Worm (Caenorhabditis elegans) whole organism, late embryonic: ENCODE data around the gene C06E7.4.

ENCODE experiments used
- C08G9.2 ChIP-seq: sonication (generic microtip); optimal IDR thresholded peaks from 2 replicates; lab custom pipeline; 2016; ENCODE audit warnings: mild to moderate bottlenecking, missing genetic modification characterization, moderate library complexity, missing compliant biosample characterization
- C38D4.7 ChIP-seq: fragments of 200-800 bp; sonication (Bioruptor generic); optimal IDR thresholded peaks from 2 replicates; lab custom pipeline; 2018; ENCODE audit warnings: mild to moderate bottlenecking, missing genetic modification characterization, moderate library complexity, missing compliant biosample characterization
- F13H6.1 ChIP-seq: sonication (generic microtip); optimal IDR thresholded peaks from 2 replicates; lab custom pipeline; 2016; ENCODE audit warnings: missing genetic modification characterization, missing compliant biosample characterization
- Y22D7AL.16 ChIP-seq: sonication (generic microtip); optimal IDR thresholded peaks from 2 replicates; lab custom pipeline; 2016; ENCODE audit warnings: missing genetic modification characterization, missing compliant biosample characterization
- ahr-1 ChIP-seq: sonication (generic microtip); optimal IDR thresholded peaks from 2 replicates; lab custom pipeline; 2016; ENCODE audit warnings: missing genetic modification characterization, missing compliant biosample characterization
- ceh-14 ChIP-seq: sonication (generic microtip); optimal IDR thresholded peaks from 2 replicates; lab custom pipeline; 2016; ENCODE audit warnings: missing genotype, missing genetic modification characterization, missing compliant biosample characterization
- ceh-18 ChIP-seq: sonication (generic microtip); optimal IDR thresholded peaks from 2 replicates; lab custom pipeline; 2016; ENCODE audit warnings: missing genetic modification characterization, missing compliant biosample characterization
- ceh-2 ChIP-seq: sonication (generic microtip); optimal IDR thresholded peaks from 2 replicates; lab custom pipeline; 2016; ENCODE audit warnings: missing genotype, missing genetic modification characterization, missing compliant biosample characterization
- ceh-31 ChIP-seq: sonication (generic microtip); optimal IDR thresholded peaks from 2 replicates; lab custom pipeline; 2016; ENCODE audit warnings: missing genetic modification characterization, missing compliant biosample characterization
- ceh-48 ChIP-seq: sonication (generic microtip); optimal IDR thresholded peaks from 2 replicates; lab custom pipeline; 2016; ENCODE audit warnings: missing genetic modification characterization, inconsistent platforms, missing compliant biosample characterization
- ceh-6 ChIP-seq: fragments of 200-800 bp; sonication (Bioruptor generic); optimal IDR thresholded peaks from 2 replicates; lab custom pipeline; 2018; ENCODE audit warnings: mild to moderate bottlenecking, missing genetic modification characterization, missing compliant biosample characterization
- che-1 ChIP-seq: sonication (generic microtip); optimal IDR thresholded peaks from 2 replicates; lab custom pipeline; 2016; ENCODE audit warnings: mild to moderate bottlenecking, missing genetic modification characterization, missing compliant biosample characterization
- dve-1 ChIP-seq: sonication (generic microtip); optimal IDR thresholded peaks from 2 replicates; lab custom pipeline; 2017; ENCODE audit warnings: antibody characterized with exemption, mild to moderate bottlenecking, missing genetic modification characterization, missing compliant biosample characterization
- elt-2 ChIP-seq: sonication (generic microtip); optimal IDR thresholded peaks from 2 replicates; lab custom pipeline; 2016; ENCODE audit warnings: missing genetic modification reagents, missing genetic modification characterization, missing compliant biosample characterization
- elt-4 ChIP-seq: sonication (generic microtip); optimal IDR thresholded peaks from 2 replicates; lab custom pipeline; 2016; ENCODE audit warnings: missing genetic modification characterization, missing compliant biosample characterization
- ets-4 ChIP-seq: sonication (generic microtip); optimal IDR thresholded peaks from 2 replicates; lab custom pipeline; 2016; ENCODE audit warnings: missing genetic modification characterization, missing compliant biosample characterization
- fkh-10 ChIP-seq: fragments of 150-350 bp; optimal IDR thresholded peaks from 2 replicates; lab custom pipeline; 2014; ENCODE audit warnings: missing biosample characterization, missing genetic modification reagents, missing genetic modification characterization
- fkh-6 ChIP-seq: sonication (generic microtip); optimal IDR thresholded peaks from 2 replicates; lab custom pipeline; 2016; ENCODE audit warnings: missing genetic modification characterization, missing compliant biosample characterization
- gmeb-2 ChIP-seq: sonication (generic microtip); optimal IDR thresholded peaks from 2 replicates; lab custom pipeline; 2016; ENCODE audit warnings: missing genetic modification characterization, inconsistent platforms, missing compliant biosample characterization
- hlh-13 ChIP-seq: fragments of 200-800 bp; sonication (Bioruptor generic); optimal IDR thresholded peaks from 2 replicates; lab custom pipeline; 2018; ENCODE audit warnings: mild to moderate bottlenecking, missing genetic modification characterization, missing compliant biosample characterization
- hlh-6 ChIP-seq: sonication (generic microtip); optimal IDR thresholded peaks from 2 replicates; lab custom pipeline; 2016; ENCODE audit warnings: missing genotype, missing genetic modification characterization, missing compliant biosample characterization
- lim-6 ChIP-seq: sonication (generic microtip); optimal IDR thresholded peaks from 2 replicates; lab custom pipeline; 2016; ENCODE audit warnings: missing genetic modification characterization, missing compliant biosample characterization
- lin-11 ChIP-seq: fragments of 200-800 bp; sonication (Bioruptor generic); optimal IDR thresholded peaks from 2 replicates; lab custom pipeline; 2018; ENCODE audit warnings: mild to moderate bottlenecking, missing genetic modification characterization, missing compliant biosample characterization
- madf-2 ChIP-seq: sonication (generic microtip); optimal IDR thresholded peaks from 2 replicates; lab custom pipeline; 2017; ENCODE audit warnings: missing genetic modification characterization, missing compliant biosample characterization
- nhr-11 ChIP-seq: fragments of 150-350 bp; optimal IDR thresholded peaks from 2 replicates; lab custom pipeline; 2014; ENCODE audit warnings: missing biosample characterization, missing genetic modification characterization
- sdc-2 ChIP-seq: sonication (generic microtip); optimal IDR thresholded peaks from 2 replicates; lab custom pipeline; 2016; ENCODE audit warnings: missing genotype, missing genetic modification characterization, missing compliant biosample characterization
- sox-2 ChIP-seq: fragments of 200-800 bp; sonication (Bioruptor generic); IDR thresholded peaks from 2 replicates; pipeline ENCODE4 v1.3.6; 2022; ENCODE audit warnings: missing genetic modification reagents, missing genetic modification characterization, missing compliant biosample characterization
- sox-4 ChIP-seq: sonication (generic microtip); optimal IDR thresholded peaks from 2 replicates; lab custom pipeline; 2017; ENCODE audit warnings: mild to moderate bottlenecking, missing genetic modification characterization, inconsistent platforms, missing compliant biosample characterization
- tbx-7 ChIP-seq: sonication (generic microtip); optimal IDR thresholded peaks from 2 replicates; lab custom pipeline; 2016; ENCODE audit warnings: missing genotype, missing genetic modification characterization, missing compliant biosample characterization
- ttx-3 ChIP-seq: sonication (generic microtip); optimal IDR thresholded peaks from 2 replicates; lab custom pipeline; 2016; ENCODE audit warnings: missing genetic modification reagents, missing genetic modification characterization, missing compliant biosample characterization
- unc-42 ChIP-seq: sonication (generic microtip); optimal IDR thresholded peaks from 2 replicates; lab custom pipeline; 2016; ENCODE audit warnings: missing genotype, missing genetic modification characterization, missing compliant biosample characterization
- unc-55 ChIP-seq: sonication (generic microtip); optimal IDR thresholded peaks from 2 replicates; lab custom pipeline; 2017; ENCODE audit warnings: missing biosample characterization, missing genetic modification reagents, missing genetic modification characterization
- ztf-16 ChIP-seq: sonication (generic microtip); optimal IDR thresholded peaks from 2 replicates; lab custom pipeline; 2017; ENCODE audit warnings: missing genetic modification characterization, missing compliant biosample characterization

The C06E7.4 gene

ce11 chrIV:5816466-5816865 is 43.3 kb downstream of the C06E7.4 start:
- no peak for TF ChIP-seq ceh-31
- TF ChIP-seq fkh-10 (GFP tag; lab: Kevin White, UChicago), result no peak
- no peak for TF ChIP-seq ahr-1 (tag; lab: Kevin White, UChicago)
- TF ChIP-seq ceh-2 (tag; lab: Kevin White, UChicago), result no peak
- TF ChIP-seq F13H6.1 (tag; lab: Kevin White, UChicago), result no peak
- TF ChIP-seq tbx-7 (tag; lab: Kevin White, UChicago), result no peak
- TF ChIP-seq C38D4.7 (GFP tag; lab: Kevin White, UChicago), result no peak
- TF ChIP-seq madf-2 (tag; lab: Kevin White, UChicago), result no peak
- no peak for TF ChIP-seq ztf-16 (tag; lab: Kevin White, UChicago)
- no peak for TF ChIP-seq lin-11 (tag; lab: Kevin White, UChicago)
- TF ChIP-seq sdc-2, result no peak
- no peak for TF ChIP-seq hlh-6 (tag; lab: Kevin White, UChicago)
- no peak for TF ChIP-seq Y22D7AL.16 (tag; lab: Kevin White, UChicago)
- no peak for TF ChIP-seq lim-6 (tag; lab: Kevin White, UChicago)

DNA sequence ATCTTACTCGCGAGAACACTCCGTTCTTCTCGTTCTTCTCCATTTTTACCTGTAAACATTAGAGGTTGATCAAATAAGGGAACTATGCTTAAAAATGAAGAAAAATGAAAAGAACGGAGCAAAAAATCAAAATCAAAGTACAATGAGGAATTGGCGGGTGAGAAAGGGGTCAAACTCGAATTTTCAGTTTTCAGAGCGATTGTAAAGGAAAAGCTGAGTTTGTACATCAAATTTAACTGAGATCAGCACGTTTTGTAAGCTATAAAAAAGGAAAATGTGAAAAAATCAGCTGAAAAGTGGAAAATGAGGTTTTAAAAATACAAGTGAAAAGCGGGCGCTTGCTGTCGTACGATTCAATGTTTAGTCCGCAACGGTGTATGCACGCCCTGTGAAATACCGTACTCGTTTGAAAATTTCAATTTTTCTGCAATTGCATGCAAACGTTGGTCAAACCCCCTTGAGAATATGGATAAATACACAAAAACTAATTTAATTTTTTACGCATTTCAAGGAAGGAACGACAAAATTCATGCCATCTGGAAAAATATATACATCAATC is 45.6 kb downstream of the C06E7.4 start, which contains the start of gene oops-1:
Gene oops-1 (minus strand): TSS at position 51 of the 559 bp plus-strand sequence.
- TF ChIP-seq C08G9.2 (no peak), sox-2 (GFP tag; lab: Robert Waterston, UW) (no peak), unc-55 (GFP tag; lab: Kevin White, UChicago) (no peak), lin-11 (tag; lab: Kevin White, UChicago) (no peak), nhr-11 (tag; lab: Kevin White, UChicago) (no peak), hlh-13 (GFP tag; lab: Kevin White, UChicago) (no peak), ets-4 (tag; lab: Kevin White, UChicago) (no peak), gmeb-2 (tag; lab: Kevin White, UChicago) (no peak), C38D4.7 (GFP tag; lab: Kevin White, UChicago) (no peak), ceh-18 (tag; lab: Kevin White, UChicago) (no peak), fkh-6 (tag; lab: Kevin White, UChicago) (no peak), elt-4 (tag; lab: Kevin White, UChicago) (no peak), sox-4 (tag; lab: Kevin White, UChicago) (no peak), ceh-48 (tag; lab: Kevin White, UChicago) (no peak), dve-1 (no peak), fkh-10 (GFP tag; lab: Kevin White, UChicago) (no peak), elt-2 (tag; lab: Kevin White, UChicago) (no peak)

ce11 chrIV:5811079-5811622 is 48.6 kb downstream of the C06E7.4 start:
- no peak for TF ChIP-seq ceh-14 (tag; lab: Kevin White, UChicago)
- TF ChIP-seq sox-4 (tag; lab: Kevin White, UChicago), result no peak
- no peak for TF ChIP-seq dve-1
- TF ChIP-seq ztf-16 (tag; lab: Kevin White, UChicago), result no peak
- peak; percentile 98 for TF ChIP-seq unc-55 (GFP tag; lab: Kevin White, UChicago)
- TF ChIP-seq C38D4.7 (GFP tag; lab: Kevin White, UChicago), result no peak
- peak; percentile 31 for TF ChIP-seq unc-42 (tag; lab: Kevin White, UChicago)
- no peak for TF ChIP-seq che-1 (tag; lab: Kevin White, UChicago)
- TF ChIP-seq C08G9.2, result no peak
- no peak for TF ChIP-seq sdc-2
- no peak for TF ChIP-seq gmeb-2 (tag; lab: Kevin White, UChicago)

- TF ChIP-seq ceh-6, result no peak
- peak; percentile 17 for TF ChIP-seq ttx-3 (tag; lab: Kevin White, UChicago)
- TF ChIP-seq C08G9.2, result no peak
- peak; percentile 27 for TF ChIP-seq unc-42 (tag; lab: Kevin White, UChicago)
Observed at ce11 chrIV:5809733-5810132, 50.0 kb downstream of the C06E7.4 start.
